Worm (Caenorhabditis elegans): ENCODE data around the gene C09G5.13.

C09G5.13 gene

ce11 chrII:10705347-10705996 is 11.8 kb upstream of the C09G5.13 start (continued):
- no peak for TF ChIP-seq F37D6.2 (tag; optimal IDR thresholded peaks at IDR 0.05)
- TF ChIP-seq ceh-44 (GFP tag; IDR thresholded peaks at IDR 0.05), result peak; percentile 13; the same call in 1 of the 2 replicates
- peak; percentile 16 for TF ChIP-seq Y5F2A.4 (GFP tag; optimal IDR thresholded peaks at IDR 0.05)
- no peak for TF ChIP-seq zip-2 (tag; optimal IDR thresholded peaks at IDR 0.05)
- no peak for TF ChIP-seq spr-3 (GFP tag; optimal IDR thresholded peaks at IDR 0.05)
- 0 out of 2 replicates have a peak, but pooled peaks have one; percentile 45 for TF ChIP-seq ctbp-1 (GFP tag; IDR thresholded peaks at IDR 0.05)
- no peak for TF ChIP-seq lsy-2 (tag; optimal IDR thresholded peaks at IDR 0.05)
- TF ChIP-seq skn-1 (tag; optimal IDR thresholded peaks at IDR 0.05), result no peak
- no peak for TF ChIP-seq unc-130 (GFP tag; optimal IDR thresholded peaks at IDR 0.05)
- no peak for TF ChIP-seq ceh-62 (tag; optimal IDR thresholded peaks at IDR 0.05)
- TF ChIP-seq mxl-3 (GFP tag; optimal IDR thresholded peaks at IDR 0.05), result no peak
- TF ChIP-seq daf-16 (GFP tag; optimal IDR thresholded peaks at IDR 0.05), result no peak
- no peak for TF ChIP-seq daf-16 (tag; optimal IDR thresholded peaks at IDR 0.05)
- no peak for TF ChIP-seq ZK546.5 (tag; optimal IDR thresholded peaks at IDR 0.05)
- no peak for TF ChIP-seq spr-1 (tag; optimal IDR thresholded peaks at IDR 0.05)
- peak; percentile 59; the same call in 1 of the 2 replicates for TF ChIP-seq tra-1 (GFP tag; IDR thresholded peaks at IDR 0.05)
- no peak for TF ChIP-seq zag-1 (tag; optimal IDR thresholded peaks at IDR 0.05)
- TF ChIP-seq mes-2 (tag; optimal IDR thresholded peaks at IDR 0.05; ENCODE audit: poor library complexity, severe bottlenecking), result no peak
- TF ChIP-seq duxl-1 (tag; optimal IDR thresholded peaks at IDR 0.05; ENCODE audit: poor library complexity), result no peak
- TF ChIP-seq lin-39 (tag; optimal IDR thresholded peaks at IDR 0.05), result no peak
- no peak for TF ChIP-seq ama-1 (optimal IDR thresholded peaks at IDR 0.05)
- TF ChIP-seq nhr-41 (GFP tag; IDR thresholded peaks at IDR 0.05), result no peak
- TF ChIP-seq hlh-30 (tag; optimal IDR thresholded peaks at IDR 0.05; ENCODE audit: insufficient read depth), result no peak
- peak; percentile 65 for TF ChIP-seq nhr-25 (tag; optimal IDR thresholded peaks at IDR 0.05; ENCODE audit: borderline replicate concordance, insufficient read depth)
- TF ChIP-seq F26F4.8 (GFP tag; conservative IDR thresholded peaks at IDR 0.05), result no peak
- TF ChIP-seq saeg-2 (GFP tag; IDR thresholded peaks at IDR 0.05), result no peak
- no peak for TF ChIP-seq Y75B8A.6 (GFP tag; IDR thresholded peaks at IDR 0.05)
- TF ChIP-seq lin-38 (GFP tag; IDR thresholded peaks at IDR 0.05), result peak; percentile 12
- no peak for TF ChIP-seq nhr-237 (tag; optimal IDR thresholded peaks at IDR 0.05)
- no peak for TF ChIP-seq unc-39 (tag; optimal IDR thresholded peaks at IDR 0.05)
- TF ChIP-seq ceh-32 (tag; optimal IDR thresholded peaks at IDR 0.05; ENCODE audit: poor library complexity), result no peak
- TF ChIP-seq Y105C5A.15 (GFP tag; IDR thresholded peaks at IDR 0.05), result no peak
- TF ChIP-seq egl-43 (GFP tag; IDR thresholded peaks at IDR 0.05), result no peak
- TF ChIP-seq fkh-10 (GFP tag; optimal IDR thresholded peaks at IDR 0.05), result no peak
- TF ChIP-seq zfp-2 (tag; optimal IDR thresholded peaks at IDR 0.05), result no peak
- peak in 1 of 2 experiments; percentile 70 for TF ChIP-seq unc-62 (GFP tag; optimal IDR thresholded peaks at IDR 0.05 in 1 of 2)
- TF ChIP-seq unc-62 (tag; optimal IDR thresholded peaks at IDR 0.05), result no peak
- no peak for TF ChIP-seq daf-19 (GFP tag; conservative IDR thresholded peaks at IDR 0.05)
- peak; percentile 97 for TF ChIP-seq set-16 (GFP tag; IDR thresholded peaks at IDR 0.05)
- no peak for TF ChIP-seq lin-13 (GFP tag; optimal IDR thresholded peaks at IDR 0.05)
- TF ChIP-seq nhr-11 (tag; optimal IDR thresholded peaks at IDR 0.05), result no peak
- TF ChIP-seq mep-1 (tag; optimal IDR thresholded peaks at IDR 0.05), result no peak
- TF ChIP-seq hif-1 (tag; optimal IDR thresholded peaks at IDR 0.05), result no peak
- TF ChIP-seq nhr-6 (tag; optimal IDR thresholded peaks at IDR 0.05), result no peak
- TF ChIP-seq lin-15B (tag; optimal IDR thresholded peaks at IDR 0.05), result no peak
- no peak for TF ChIP-seq R02D3.7 (tag; optimal IDR thresholded peaks at IDR 0.05)
- no peak for TF ChIP-seq dmd-6 (GFP tag; IDR thresholded peaks at IDR 0.05)
- no peak for TF ChIP-seq ceh-20 (GFP tag; IDR thresholded peaks at IDR 0.05)
- no peak for TF ChIP-seq D1046.2 (GFP tag; IDR thresholded peaks at IDR 0.05)
- TF ChIP-seq madf-9 (GFP tag; conservative IDR thresholded peaks at IDR 0.05), result peak; percentile 57; the same call in 1 of the 2 replicates
- no peak for TF ChIP-seq F49E8.2 (tag; optimal IDR thresholded peaks at IDR 0.05; ENCODE audit: borderline replicate concordance)

Measured in whole organism, L4 larva.